Worm (Caenorhabditis elegans) whole organism, young adult: ENCODE data around the gene C05D11.5.

Source experiments
- B0019.2 ChIP-seq: fragments of 200-800 bp; sonication (Bioruptor generic); conservative IDR thresholded peaks from 2 replicates; pipeline ENCODE4 v1.3.6; 2022; ENCODE audit warnings: missing genetic modification reagents, missing genetic modification characterization, missing compliant biosample characterization
- B0336.3 ChIP-seq: fragments of 200-800 bp; sonication (Bioruptor generic); IDR thresholded peaks from 2 replicates; pipeline ENCODE4 v1.3.6; 2022; ENCODE audit warnings: missing genetic modification characterization, missing compliant biosample characterization
- C17E4.6 ChIP-seq: fragments of 200-800 bp; sonication (Bioruptor generic); IDR thresholded peaks from 2 replicates; pipeline ENCODE4 v1.3.6; 2022; ENCODE audit warnings: missing genetic modification reagents, missing genetic modification characterization, missing compliant biosample characterization
- D2030.7 ChIP-seq: fragments of 200-800 bp; sonication (Bioruptor generic); IDR thresholded peaks from 2 replicates; pipeline ENCODE4 v1.3.6; 2022; ENCODE audit warnings: missing genetic modification reagents, missing genetic modification characterization, missing compliant biosample characterization
- F22D6.2 ChIP-seq: sonication (generic microtip); optimal IDR thresholded peaks from 2 replicates; lab custom pipeline; 2016; ENCODE audit warnings: mild to moderate bottlenecking, missing genetic modification characterization, missing compliant biosample characterization
- F23B12.7 ChIP-seq: sonication (generic microtip); optimal IDR thresholded peaks from 2 replicates; lab custom pipeline; 2017; ENCODE audit warnings: missing genetic modification characterization, mild to moderate bottlenecking, missing compliant biosample characterization, antibody characterized with exemption, moderate library complexity; ENCODE audit not compliant: insufficient read depth
- F33H1.4 ChIP-seq: fragments of 200-800 bp; sonication (Bioruptor generic); IDR thresholded peaks from 2 replicates; pipeline ENCODE4 v1.3.6; 2022; ENCODE audit warnings: missing genetic modification reagents, missing genetic modification characterization, missing compliant biosample characterization
- F37B4.10 ChIP-seq: fragments of 200-800 bp; sonication (Bioruptor generic); IDR thresholded peaks from 2 replicates; pipeline ENCODE4 v1.3.6; 2022; ENCODE audit warnings: missing genetic modification characterization, missing compliant biosample characterization
- Y53G8AR.9 ChIP-seq: fragments of 200-800 bp; sonication (Bioruptor generic); conservative IDR thresholded peaks from 2 replicates; pipeline ENCODE4 v1.3.6; 2022; ENCODE audit warnings: missing genetic modification reagents, missing genetic modification characterization, missing compliant biosample characterization
- Y56A3A.18 ChIP-seq: fragments of 200-800 bp; sonication (Bioruptor generic); IDR thresholded peaks from 2 replicates; pipeline ENCODE4 v1.3.6; 2022; ENCODE audit warnings: missing genetic modification reagents, missing genetic modification characterization, missing compliant biosample characterization
- Y79H2A.3 ChIP-seq: fragments of 200-800 bp; sonication (Bioruptor generic); conservative IDR thresholded peaks from 2 replicates; pipeline ENCODE4 v1.3.6; 2022; ENCODE audit warnings: missing genetic modification reagents, missing genetic modification characterization, missing compliant biosample characterization
- akir-1 ChIP-seq: fragments of 200-800 bp; sonication (Bioruptor generic); optimal IDR thresholded peaks from 2 replicates; lab custom pipeline; 2018; ENCODE audit warnings: mild to moderate bottlenecking, missing genetic modification characterization, moderate library complexity, missing compliant biosample characterization
- aptf-3 ChIP-seq: fragments of 200-800 bp; sonication (Bioruptor generic); IDR thresholded peaks from 2 replicates; pipeline ENCODE4 v1.3.6; 2022; ENCODE audit warnings: missing genetic modification characterization, missing compliant biosample characterization
- athp-1 ChIP-seq: sonication (generic microtip); optimal IDR thresholded peaks from 2 replicates; lab custom pipeline; 2017; ENCODE audit warnings: mild to moderate bottlenecking, missing genetic modification characterization, missing compliant biosample characterization
- attf-5 ChIP-seq: fragments of 200-800 bp; sonication (Bioruptor generic); optimal IDR thresholded peaks from 2 replicates; lab custom pipeline; 2018; ENCODE audit warnings: mild to moderate bottlenecking, missing genetic modification characterization, missing compliant biosample characterization
- bed-2 ChIP-seq: fragments of 200-800 bp; sonication (Bioruptor generic); IDR thresholded peaks from 2 replicates; pipeline ENCODE4 v1.3.6; 2022; ENCODE audit warnings: missing genetic modification reagents, missing genetic modification characterization, missing compliant biosample characterization
- ceh-27 ChIP-seq: fragments of 200-800 bp; sonication (Bioruptor generic); optimal IDR thresholded peaks from 2 replicates; lab custom pipeline; 2018; ENCODE audit warnings: mild to moderate bottlenecking, missing genetic modification characterization, moderate library complexity, missing compliant biosample characterization
- ceh-40 ChIP-seq: fragments of 200-800 bp; sonication (Bioruptor generic); IDR thresholded peaks from 2 replicates; pipeline ENCODE4 v1.3.6; 2022; ENCODE audit warnings: missing genetic modification characterization, missing compliant biosample characterization
- ceh-79 ChIP-seq: sonication (generic microtip); optimal IDR thresholded peaks from 2 replicates; lab custom pipeline; 2017; ENCODE audit warnings: mild to moderate bottlenecking, missing genetic modification characterization, missing compliant biosample characterization
- chd-7 ChIP-seq: sonication (generic microtip); optimal IDR thresholded peaks from 2 replicates; lab custom pipeline; 2016; ENCODE audit warnings: mild to moderate bottlenecking, missing genetic modification characterization, moderate library complexity, missing compliant biosample characterization
- dox-1 ChIP-seq: fragments of 200-800 bp; sonication (Bioruptor generic); IDR thresholded peaks from 2 replicates; pipeline ENCODE4 v1.3.6; 2022; ENCODE audit warnings: missing genetic modification reagents, missing genetic modification characterization, missing compliant biosample characterization
- dpl-1 ChIP-seq: fragments of 150-350 bp; optimal IDR thresholded peaks from 2 replicates; lab custom pipeline; 2014; ENCODE audit warnings: missing biosample characterization, missing genetic modification reagents, missing genetic modification characterization
- egl-44 ChIP-seq: fragments of 200-800 bp; sonication (Bioruptor generic); IDR thresholded peaks from 2 replicates; pipeline ENCODE4 v1.3.6; 2022; ENCODE audit warnings: missing genetic modification reagents, missing genetic modification characterization, missing compliant biosample characterization
- ets-4 ChIP-seq: fragments of 200-800 bp; sonication (Bioruptor generic); optimal IDR thresholded peaks from 2 replicates; lab custom pipeline; 2018; ENCODE audit warnings: mild to moderate bottlenecking, missing genetic modification characterization, missing compliant biosample characterization
- gei-17 ChIP-seq: fragments of 200-800 bp; sonication (Bioruptor generic); optimal IDR thresholded peaks from 2 replicates; lab custom pipeline; 2018; ENCODE audit warnings: mild to moderate bottlenecking, missing genetic modification characterization, missing compliant biosample characterization
- him-1 ChIP-seq: sonication (generic microtip); optimal IDR thresholded peaks from 2 replicates; lab custom pipeline; 2016; ENCODE audit warnings: missing genotype, missing genetic modification reagents, missing genetic modification characterization, missing compliant biosample characterization
- hlh-26 ChIP-seq: fragments of 200-800 bp; sonication (Bioruptor generic); conservative IDR thresholded peaks from 2 replicates; pipeline ENCODE4 v1.3.6; 2022; ENCODE audit warnings: missing genetic modification reagents, missing genetic modification characterization, missing compliant biosample characterization
- hrde-1 ChIP-seq: sonication (generic microtip); optimal IDR thresholded peaks from 2 replicates; lab custom pipeline; 2016; ENCODE audit warnings: missing genetic modification characterization, mild to moderate bottlenecking, missing compliant biosample characterization, moderate library complexity, missing genotype, missing genetic modification reagents, borderline replicate concordance
- hsf-1 ChIP-seq: fragments of 200-800 bp; sonication (Bioruptor generic); IDR thresholded peaks from 2 replicates; pipeline ENCODE4 v1.3.6; 2022; ENCODE audit warnings: missing genetic modification reagents, missing genetic modification characterization, missing compliant biosample characterization
- lir-1 ChIP-seq: fragments of 200-800 bp; sonication (Bioruptor generic); conservative IDR thresholded peaks from 2 replicates; pipeline ENCODE4 v1.3.6; 2022; ENCODE audit warnings: missing genetic modification reagents, missing genetic modification characterization, missing compliant biosample characterization
- lsy-27 ChIP-seq: sonication (generic microtip); optimal IDR thresholded peaks from 2 replicates; lab custom pipeline; 2017; ENCODE audit warnings: missing genetic modification characterization, mild to moderate bottlenecking, missing compliant biosample characterization, antibody characterized with exemption, missing genotype, borderline replicate concordance; ENCODE audit not compliant: insufficient read depth
- madf-6 ChIP-seq: fragments of 200-800 bp; sonication (Bioruptor generic); IDR thresholded peaks from 2 replicates; pipeline ENCODE4 v1.3.6; 2022; ENCODE audit warnings: missing genetic modification reagents, missing genetic modification characterization, missing compliant biosample characterization
- mel-28 ChIP-seq: sonication (generic microtip); optimal IDR thresholded peaks from 2 replicates; lab custom pipeline; 2016; ENCODE audit warnings: borderline replicate concordance, mild to moderate bottlenecking, missing genetic modification characterization, missing compliant biosample characterization
- mxl-1 ChIP-seq: sonication (generic microtip); optimal IDR thresholded peaks from 2 replicates; lab custom pipeline; 2016; ENCODE audit warnings: missing genetic modification characterization, missing compliant biosample characterization
- nfya-1 ChIP-seq: sonication (generic microtip); optimal IDR thresholded peaks from 2 replicates; lab custom pipeline; 2017; ENCODE audit warnings: antibody characterized with exemption, missing compliant biosample characterization, missing genetic modification characterization, borderline replicate concordance; ENCODE audit not compliant: insufficient read depth
- nhr-27 ChIP-seq: fragments of 200-800 bp; sonication (Bioruptor generic); optimal IDR thresholded peaks from 2 replicates; lab custom pipeline; 2018; ENCODE audit warnings: mild to moderate bottlenecking, missing genetic modification characterization, moderate library complexity, missing compliant biosample characterization
- snpc-3.4 ChIP-seq: sonication (generic microtip); optimal IDR thresholded peaks from 2 replicates; lab custom pipeline; 2017; ENCODE audit warnings: missing genetic modification characterization, mild to moderate bottlenecking, missing compliant biosample characterization, antibody characterized with exemption, moderate library complexity, missing genotype, missing genetic modification reagents
- snpc-4 ChIP-seq, 5 experiments: fragments of 150-350 bp in 1 of 5; sonication (generic microtip) in 4 of 5; optimal IDR thresholded peaks; 2 replicates each; lab custom pipeline; 2014 to 2018; ENCODE audit warnings: missing genetic modification characterization in 5 of 5, missing biosample characterization in 3 of 5, antibody characterized with exemption in 2 of 5, mild to moderate bottlenecking in 2 of 5, missing compliant biosample characterization in 2 of 5, missing genotype in 2 of 5, moderate library complexity in 2 of 5, missing genetic modification reagents in 1 of 5
- sptf-2 ChIP-seq: fragments of 200-800 bp; sonication (Bioruptor generic); optimal IDR thresholded peaks from 2 replicates; lab custom pipeline; 2018; ENCODE audit warnings: mild to moderate bottlenecking, missing genetic modification characterization, missing compliant biosample characterization
- unc-130 ChIP-seq: sonication (generic microtip); optimal IDR thresholded peaks from 2 replicates; lab custom pipeline; 2016; ENCODE audit warnings: missing genetic modification reagents, missing genetic modification characterization, missing compliant biosample characterization
- xnd-1 ChIP-seq: sonication (generic microtip); optimal IDR thresholded peaks from 2 replicates; lab custom pipeline; 2016; ENCODE audit warnings: missing genotype, missing genetic modification reagents, missing genetic modification characterization, missing compliant biosample characterization
- zim-3 ChIP-seq: sonication (generic microtip); optimal IDR thresholded peaks from 2 replicates; lab custom pipeline; 2017; ENCODE audit warnings: mild to moderate bottlenecking, missing genetic modification characterization, moderate library complexity, missing compliant biosample characterization
- ztf-22 ChIP-seq: fragments of 200-800 bp; sonication (Bioruptor generic); optimal IDR thresholded peaks from 2 replicates; lab custom pipeline; 2018; ENCODE audit warnings: mild to moderate bottlenecking, missing genetic modification characterization, moderate library complexity, missing compliant biosample characterization
- ztf-26 ChIP-seq: sonication (generic microtip); optimal IDR thresholded peaks from 2 replicates; lab custom pipeline; 2017; ENCODE audit warnings: missing genetic modification characterization, missing compliant biosample characterization

The C05D11.5 gene

DNA sequence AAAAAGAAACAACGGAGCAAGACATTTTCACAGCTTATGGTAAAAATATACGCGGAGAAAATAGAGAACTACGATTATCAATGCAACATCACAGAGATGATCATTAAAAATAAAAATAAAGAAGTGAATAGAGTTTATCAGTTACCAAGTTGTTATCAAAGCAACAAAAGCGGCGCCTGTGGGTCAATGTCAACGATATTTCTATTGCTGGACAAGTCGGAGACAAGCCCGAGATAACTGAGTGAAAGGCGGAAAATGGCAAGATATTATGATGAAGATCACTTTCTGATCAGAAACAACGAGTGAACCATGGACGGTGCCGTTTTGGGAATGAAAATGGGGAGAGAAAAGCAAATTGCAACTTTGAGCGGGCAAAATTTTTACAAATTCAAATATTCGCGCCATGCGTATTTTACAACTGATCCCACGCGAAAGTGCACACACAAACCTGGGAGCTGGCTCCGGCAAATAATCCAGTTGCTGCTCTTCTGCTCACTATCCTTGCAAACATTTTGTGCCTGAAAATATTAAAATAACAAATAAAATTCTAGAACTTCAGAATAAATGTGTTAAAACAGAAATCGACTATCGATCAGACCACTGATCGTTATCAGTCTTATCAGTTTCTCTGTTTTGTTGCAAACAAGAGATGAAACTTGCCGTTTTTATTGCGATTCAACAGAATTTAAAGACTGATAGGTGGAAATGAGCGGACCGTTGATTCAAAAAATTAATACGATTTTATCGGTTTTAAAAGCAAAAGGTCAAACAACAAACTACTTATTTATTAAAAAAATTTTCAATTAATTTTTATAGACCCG, 30.7 kb upstream of the C05D11.5 start, which contains the start of gene mel-32 (continued):
- TF ChIP-seq hlh-26 (GFP tag; lab: Robert Waterston, UW) (no peak), ceh-27 (no peak), ztf-26 (tag; lab: Kevin White, UChicago) (no peak), F22D6.2 (no peak), mel-28 (tag; lab: Kevin White, UChicago) (no peak), ztf-22 (no peak), him-1 (tag; lab: Kevin White, UChicago) (peak; percentile 55), ceh-40 (GFP tag; lab: Robert Waterston, UW) (no peak), zim-3 (tag; lab: Kevin White, UChicago) (peak; percentile 55), aptf-3 (GFP tag; lab: Robert Waterston, UW) (no peak), lir-1 (peak; percentile 82), mxl-1 (tag; lab: Kevin White, UChicago) (no peak), sptf-2 (no peak), Y79H2A.3 (GFP tag; lab: Robert Waterston, UW) (peak; percentile 72; the same call in 1 of the 2 replicates), madf-6 (GFP tag; lab: Robert Waterston, UW) (peak; percentile 96), egl-44 (GFP tag; lab: Robert Waterston, UW) (no peak), B0019.2 (GFP tag; lab: Robert Waterston, UW) (peak; percentile 75), akir-1 (GFP tag; lab: Kevin White, UChicago) (no peak), F37B4.10 (GFP tag; lab: Robert Waterston, UW) (no peak), nhr-27 (tag; lab: Kevin White, UChicago) (no peak), attf-5 (no peak), nfya-1 (no peak), snpc-4 (GFP tag; optimal IDR thresholded peaks at IDR 0.05; lab: Kevin White, UChicago) (no peak), snpc-4 (tag; optimal IDR thresholded peaks at IDR 0.05; lab: Kevin White, UChicago) (peak in 1 of 4 experiments; percentile 11), F23B12.7 (tag; lab: Kevin White, UChicago) (peak; percentile 10), hsf-1 (GFP tag; lab: Robert Waterston, UW) (peak; percentile 79), ceh-79 (tag; lab: Kevin White, UChicago) (no peak), gei-17 (GFP tag; lab: Kevin White, UChicago) (no peak), dox-1 (GFP tag; lab: Robert Waterston, UW) (peak; percentile 84), lsy-27 (tag; lab: Kevin White, UChicago) (no peak), F33H1.4 (peak; percentile 76), unc-130 (GFP tag; lab: Kevin White, UChicago) (peak; percentile 48), bed-2 (GFP tag; lab: Robert Waterston, UW) (no peak)

DNA sequence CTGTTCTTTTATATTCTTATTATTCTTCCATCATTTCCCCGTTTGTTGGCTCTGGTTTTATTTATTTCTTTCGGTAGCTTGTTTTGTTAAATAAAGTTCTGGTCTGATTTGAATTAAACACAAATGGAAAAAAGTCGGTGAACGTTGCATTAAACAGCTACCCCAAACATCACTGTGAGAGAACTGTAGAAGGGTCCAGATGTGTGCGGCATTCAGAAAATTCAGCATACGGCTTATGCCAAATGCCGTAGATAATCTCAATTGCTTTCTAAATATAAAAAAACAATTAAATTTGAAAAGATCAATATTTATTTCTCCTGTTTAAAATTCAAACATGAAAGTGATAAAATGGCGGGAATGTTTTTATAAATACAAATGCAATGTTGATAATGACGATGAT, 28.0 kb upstream of the C05D11.5 start:
- TF ChIP-seq C17E4.6 (GFP tag; lab: Robert Waterston, UW) (0 out of 2 replicates have a peak, but pooled peaks have one; percentile 46), D2030.7 (GFP tag; lab: Robert Waterston, UW) (peak; percentile 43; the same call in 1 of the 2 replicates), Y56A3A.18 (GFP tag; lab: Robert Waterston, UW) (peak; percentile 14; the same call in 1 of the 2 replicates), F33H1.4 (no peak), hrde-1 (tag; lab: Kevin White, UChicago) (peak; percentile 40), B0336.3 (0 out of 2 replicates have a peak, but pooled peaks have one; percentile 29), Y53G8AR.9 (peak; percentile 41; the same call in 1 of the 2 replicates), lsy-27 (tag; lab: Kevin White, UChicago) (no peak), hsf-1 (GFP tag; lab: Robert Waterston, UW) (0 out of 2 replicates have a peak, but pooled peaks have one; percentile 52), Y79H2A.3 (GFP tag; lab: Robert Waterston, UW) (0 out of 2 replicates have a peak, but pooled peaks have one; percentile 25), him-1 (tag; lab: Kevin White, UChicago) (peak; percentile 84), madf-6 (GFP tag; lab: Robert Waterston, UW) (0 out of 2 replicates have a peak, but pooled peaks have one; percentile 25), dpl-1 (no peak), chd-7 (tag; lab: Kevin White, UChicago) (no peak), snpc-3.4 (tag; lab: Kevin White, UChicago) (peak; percentile 55), athp-1 (tag; lab: Kevin White, UChicago) (no peak), ets-4 (GFP tag; lab: Kevin White, UChicago) (no peak), xnd-1 (tag; lab: Kevin White, UChicago) (peak; percentile 1)
